Worm (Caenorhabditis elegans) whole organism, mixed stage, embryonic: ENCODE measurements around the gene T23B12.5.

ENCODE experiments used
- bed-3 ChIP-seq: fragments of 200-800 bp; sonication (Bioruptor generic); optimal IDR thresholded peaks from 3 replicates; lab custom pipeline; 2018; ENCODE audit warnings: mild to moderate bottlenecking, missing genetic modification characterization, moderate library complexity, missing compliant biosample characterization
- blmp-1 ChIP-seq: fragments of 150-350 bp; optimal IDR thresholded peaks from 2 replicates; lab custom pipeline; 2014; ENCODE audit warnings: missing biosample characterization, missing genetic modification characterization
- ceh-43 ChIP-seq: fragments of 200-800 bp; sonication (Bioruptor generic); optimal IDR thresholded peaks from 2 replicates; lab custom pipeline; 2018; ENCODE audit warnings: mild to moderate bottlenecking, missing genetic modification characterization, moderate library complexity, missing compliant biosample characterization
- ceh-83 ChIP-seq: fragments of 200-800 bp; sonication (Bioruptor generic); optimal IDR thresholded peaks from 2 replicates; lab custom pipeline; 2018; ENCODE audit warnings: mild to moderate bottlenecking, missing genetic modification characterization, missing compliant biosample characterization
- ces-1 ChIP-seq: fragments of 150-350 bp; optimal IDR thresholded peaks from 2 replicates; lab custom pipeline; 2014; ENCODE audit warnings: missing biosample characterization, missing genetic modification reagents, missing genetic modification characterization
- cnd-1 ChIP-seq: fragments of 200-800 bp; sonication (Bioruptor generic); optimal IDR thresholded peaks from 2 replicates; lab custom pipeline; 2018; ENCODE audit warnings: mild to moderate bottlenecking, missing genetic modification characterization, missing compliant biosample characterization
- drap-1 ChIP-seq: fragments of 200-800 bp; sonication (Bioruptor generic); optimal IDR thresholded peaks from 3 replicates; lab custom pipeline; 2018; ENCODE audit warnings: mild to moderate bottlenecking, missing genetic modification characterization, missing compliant biosample characterization
- elt-1 ChIP-seq: sonication (generic microtip); optimal IDR thresholded peaks from 2 replicates; lab custom pipeline; 2017; ENCODE audit warnings: missing genetic modification characterization, mild to moderate bottlenecking, missing compliant biosample characterization, antibody characterized with exemption, moderate library complexity, borderline replicate concordance; ENCODE audit not compliant: insufficient read depth
- elt-3 ChIP-seq: fragments of 150-350 bp; optimal IDR thresholded peaks from 2 replicates; lab custom pipeline; 2014; ENCODE audit warnings: missing biosample characterization, missing genetic modification characterization
- flh-1 ChIP-seq: fragments of 200-800 bp; sonication (Bioruptor generic); optimal IDR thresholded peaks from 2 replicates; lab custom pipeline; 2018; ENCODE audit warnings: mild to moderate bottlenecking, missing genetic modification characterization, moderate library complexity, missing compliant biosample characterization
- ham-2 ChIP-seq: fragments of 200-800 bp; sonication (Bioruptor generic); optimal IDR thresholded peaks from 2 replicates; lab custom pipeline; 2018; ENCODE audit warnings: mild to moderate bottlenecking, missing genetic modification characterization, missing compliant biosample characterization
- hlh-1 ChIP-seq: fragments of 150-350 bp; optimal IDR thresholded peaks from 2 replicates; lab custom pipeline; 2014; ENCODE audit warnings: missing biosample characterization, missing genetic modification reagents, missing genetic modification characterization
- lin-13 ChIP-seq: fragments of 150-350 bp; optimal IDR thresholded peaks from 2 replicates; lab custom pipeline; 2014; ENCODE audit warnings: missing biosample characterization, missing genetic modification characterization
- lin-32 ChIP-seq: fragments of 200-800 bp; sonication (Bioruptor generic); optimal IDR thresholded peaks from 2 replicates; lab custom pipeline; 2018; ENCODE audit warnings: mild to moderate bottlenecking, missing genetic modification characterization, missing compliant biosample characterization
- lsy-2 ChIP-seq: fragments of 150-350 bp; optimal IDR thresholded peaks from 2 replicates; lab custom pipeline; 2014; ENCODE audit warnings: missing biosample characterization, missing genetic modification characterization
- mab-5 ChIP-seq: fragments of 150-350 bp; optimal IDR thresholded peaks from 2 replicates; lab custom pipeline; 2014; ENCODE audit warnings: missing biosample characterization, missing genetic modification characterization
- mep-1 ChIP-seq: fragments of 150-350 bp; optimal IDR thresholded peaks from 2 replicates; lab custom pipeline; 2017; ENCODE audit warnings: missing biosample characterization, missing genetic modification reagents, missing genetic modification characterization, inconsistent platforms
- mls-2 ChIP-seq: sonication (generic microtip); optimal IDR thresholded peaks from 2 replicates; lab custom pipeline; 2016; ENCODE audit warnings: mild to moderate bottlenecking, missing genetic modification characterization, moderate library complexity, missing compliant biosample characterization
- nhr-12 ChIP-seq: fragments of 150-350 bp; optimal IDR thresholded peaks from 2 replicates; lab custom pipeline; 2014; ENCODE audit warnings: missing biosample characterization, missing genetic modification characterization
- nhr-2 ChIP-seq: fragments of 150-350 bp; optimal IDR thresholded peaks from 2 replicates; lab custom pipeline; 2014; ENCODE audit warnings: missing biosample characterization, missing genetic modification characterization
- nhr-237 ChIP-seq: fragments of 150-350 bp; optimal IDR thresholded peaks from 2 replicates; lab custom pipeline; 2014; ENCODE audit warnings: missing biosample characterization, missing genetic modification characterization
- nhr-28 ChIP-seq: fragments of 150-350 bp; optimal IDR thresholded peaks from 2 replicates; lab custom pipeline; 2014; ENCODE audit warnings: missing biosample characterization, missing genetic modification characterization
- nhr-76 ChIP-seq: sonication (generic microtip); optimal IDR thresholded peaks from 2 replicates; lab custom pipeline; 2017; ENCODE audit warnings: missing biosample characterization, missing genetic modification characterization
- pha-4 ChIP-seq: fragments of 150-350 bp; optimal IDR thresholded peaks from 2 replicates; lab custom pipeline; 2018; ENCODE audit warnings: missing biosample characterization, missing genetic modification reagents, missing genetic modification characterization
- sem-2 ChIP-seq: fragments of 200-800 bp; sonication (Bioruptor generic); optimal IDR thresholded peaks from 2 replicates; lab custom pipeline; 2018; ENCODE audit warnings: mild to moderate bottlenecking, missing genetic modification characterization, missing compliant biosample characterization
- snpc-4 ChIP-seq: fragments of 150-350 bp; optimal IDR thresholded peaks from 2 replicates; lab custom pipeline; 2014; ENCODE audit warnings: missing biosample characterization, missing genetic modification characterization
- sptf-1 ChIP-seq: sonication (generic microtip); optimal IDR thresholded peaks from 2 replicates; lab custom pipeline; 2017; ENCODE audit warnings: mild to moderate bottlenecking, missing genetic modification characterization, moderate library complexity, missing compliant biosample characterization
- unc-120 ChIP-seq: sonication (generic microtip); optimal IDR thresholded peaks from 2 replicates; lab custom pipeline; 2017; ENCODE audit warnings: missing genetic modification characterization, missing compliant biosample characterization; ENCODE audit not compliant: poor library complexity, severe bottlenecking
- unc-39 ChIP-seq: fragments of 150-350 bp; optimal IDR thresholded peaks from 2 replicates; lab custom pipeline; 2014; ENCODE audit warnings: missing biosample characterization, missing genetic modification characterization
- unc-62 ChIP-seq: fragments of 150-350 bp; optimal IDR thresholded peaks from 2 replicates; lab custom pipeline; 2014; ENCODE audit warnings: missing biosample characterization, missing genetic modification reagents, missing genetic modification characterization
- zip-8 ChIP-seq: fragments of 150-350 bp; optimal IDR thresholded peaks from 2 replicates; lab custom pipeline; 2014; ENCODE audit warnings: missing biosample characterization, missing genetic modification characterization
- ztf-11 ChIP-seq: fragments of 150-350 bp; optimal IDR thresholded peaks from 2 replicates; lab custom pipeline; 2014; ENCODE audit warnings: missing biosample characterization, missing genetic modification characterization

The T23B12.5 gene

ce11 chrV:8426210-8426609 lies 21.6 kb downstream of the T23B12.5 start:
- TF ChIP-seq elt-1 (no peak), ces-1 (GFP tag; lab: Kevin White, UChicago) (peak; percentile 56), pha-4 (tag; lab: Kevin White, UChicago) (peak; percentile 5)

ce11 chrV:8424840-8425814 lies 22.7 kb downstream of the T23B12.5 start:
- TF ChIP-seq ham-2 (GFP tag; lab: Kevin White, UChicago) (no peak), lin-32 (GFP tag; lab: Kevin White, UChicago) (no peak), unc-39 (tag; lab: Kevin White, UChicago) (no peak), lsy-2 (tag; lab: Kevin White, UChicago) (no peak), nhr-237 (no peak), mab-5 (tag; lab: Kevin White, UChicago) (no peak), unc-120 (no peak), elt-3 (tag; lab: Kevin White, UChicago) (no peak), nhr-28 (tag; lab: Kevin White, UChicago) (no peak), blmp-1 (tag; lab: Kevin White, UChicago) (no peak), drap-1 (GFP tag; lab: Kevin White, UChicago) (no peak), flh-1 (GFP tag; lab: Kevin White, UChicago) (no peak), mep-1 (tag; lab: Kevin White, UChicago) (no peak), ceh-83 (GFP tag; lab: Kevin White, UChicago) (no peak), ztf-11 (tag; lab: Kevin White, UChicago) (no peak), snpc-4 (tag; lab: Kevin White, UChicago) (no peak), sem-2 (GFP tag; lab: Kevin White, UChicago) (no peak), nhr-2 (tag; lab: Kevin White, UChicago) (no peak), hlh-1 (tag; lab: Kevin White, UChicago) (no peak)

- TF ChIP-seq ham-2 (GFP tag; lab: Kevin White, UChicago) (no peak), ceh-83 (GFP tag; lab: Kevin White, UChicago) (no peak), sem-2 (GFP tag; lab: Kevin White, UChicago) (no peak), hlh-1 (tag; lab: Kevin White, UChicago) (no peak), elt-3 (tag; lab: Kevin White, UChicago) (no peak)
Observed at ce11 chrV:8417271-8417670, 30.6 kb downstream of the T23B12.5 start.

- no peak for TF ChIP-seq ztf-11 (tag; lab: Kevin White, UChicago)
- no peak for TF ChIP-seq elt-1
- TF ChIP-seq mep-1 (tag; lab: Kevin White, UChicago): no peak
- TF ChIP-seq blmp-1 (tag; lab: Kevin White, UChicago): no peak
- no peak for TF ChIP-seq mab-5 (tag; lab: Kevin White, UChicago)
- TF ChIP-seq nhr-12 (tag; lab: Kevin White, UChicago): no peak
- no peak for TF ChIP-seq cnd-1 (tag; lab: Kevin White, UChicago)
- no peak for TF ChIP-seq nhr-76 (tag; lab: Kevin White, UChicago)
- TF ChIP-seq lin-32 (GFP tag; lab: Kevin White, UChicago): no peak
- TF ChIP-seq flh-1 (GFP tag; lab: Kevin White, UChicago): no peak
- no peak for TF ChIP-seq unc-120
- no peak for TF ChIP-seq nhr-237
- TF ChIP-seq ceh-83 (GFP tag; lab: Kevin White, UChicago): no peak
- no peak for TF ChIP-seq unc-62 (GFP tag; lab: Kevin White, UChicago)
- no peak for TF ChIP-seq lin-13 (tag; lab: Kevin White, UChicago)
Observed at ce11 chrV:8415113-8415530, 32.7 kb downstream of the T23B12.5 start.

- no peak for TF ChIP-seq mls-2 (tag; lab: Kevin White, UChicago)
- no peak for TF ChIP-seq ztf-11 (tag; lab: Kevin White, UChicago)
- no peak for TF ChIP-seq flh-1 (GFP tag; lab: Kevin White, UChicago)
- TF ChIP-seq bed-3 (GFP tag; lab: Kevin White, UChicago): no peak
- TF ChIP-seq ceh-83 (GFP tag; lab: Kevin White, UChicago): no peak
- TF ChIP-seq nhr-12 (tag; lab: Kevin White, UChicago): no peak
- TF ChIP-seq ceh-43 (GFP tag; lab: Kevin White, UChicago): no peak
- no peak for TF ChIP-seq hlh-1 (tag; lab: Kevin White, UChicago)
- TF ChIP-seq zip-8 (tag; lab: Kevin White, UChicago): no peak
- no peak for TF ChIP-seq sptf-1
- TF ChIP-seq drap-1 (GFP tag; lab: Kevin White, UChicago): no peak
- no peak for TF ChIP-seq cnd-1 (tag; lab: Kevin White, UChicago)
- TF ChIP-seq sem-2 (GFP tag; lab: Kevin White, UChicago): no peak
- no peak for TF ChIP-seq lin-13 (tag; lab: Kevin White, UChicago)
- TF ChIP-seq lsy-2 (tag; lab: Kevin White, UChicago): no peak
- TF ChIP-seq mep-1 (tag; lab: Kevin White, UChicago): no peak
- TF ChIP-seq, all 35 proteins: peak for 0
Observed at ce11 chrV:8414036-8414728, 33.6 kb downstream of the T23B12.5 start, which contains the start of gene pos-1. TSS of gene pos-1 (plus strand) at chrV:8414086.
